Worm (Caenorhabditis elegans): ENCODE data around the gene scl-25.
A peak's percentile ranks its signal among the peaks of the same experiment; 100 is the strongest.
"Not testable (repeated sequence)": the region's sequence is repeated elsewhere in the genome, so short reads cannot be mapped to it uniquely, and the experiment has no call there.

scl-25 gene

DNA sequence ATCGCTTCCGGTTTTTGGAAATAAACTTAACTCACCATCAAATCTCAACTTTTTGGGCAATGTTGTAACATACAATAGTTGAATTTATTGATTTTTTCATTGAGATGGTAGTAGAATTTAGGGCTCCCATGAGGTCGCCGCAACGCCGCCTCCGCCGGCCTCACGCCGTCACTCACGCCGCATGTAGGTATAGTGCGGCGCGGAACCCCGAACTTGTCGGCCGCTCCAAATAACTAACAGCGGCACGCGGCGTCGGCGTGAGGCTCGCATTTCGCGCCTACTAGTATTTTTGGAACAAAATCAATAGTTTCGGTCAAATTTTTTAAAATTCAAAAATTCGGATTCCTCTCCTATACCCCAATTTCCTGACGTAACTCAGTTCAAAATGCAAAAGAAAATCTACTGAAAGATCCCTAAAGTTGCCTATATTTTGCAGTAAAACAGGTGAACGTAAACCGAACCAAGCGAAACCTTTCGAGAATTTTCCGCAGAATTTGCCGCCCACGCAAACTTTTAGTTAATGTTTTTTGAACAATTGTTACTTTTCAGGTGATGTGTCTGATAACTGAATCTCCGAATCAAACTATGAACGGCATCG is 26.0 kb downstream of the scl-25 start, which contains the start of gene Y61B8A.6:
Gene Y61B8A.6 (plus strand): TSS at position 548 of the 598 bp plus-strand sequence.
- no peak for TF ChIP-seq dmd-6 (GFP tag; IDR thresholded peaks at IDR 0.05)
- peak; percentile 73 for TF ChIP-seq set-16 (GFP tag; IDR thresholded peaks at IDR 0.05)

DNA sequence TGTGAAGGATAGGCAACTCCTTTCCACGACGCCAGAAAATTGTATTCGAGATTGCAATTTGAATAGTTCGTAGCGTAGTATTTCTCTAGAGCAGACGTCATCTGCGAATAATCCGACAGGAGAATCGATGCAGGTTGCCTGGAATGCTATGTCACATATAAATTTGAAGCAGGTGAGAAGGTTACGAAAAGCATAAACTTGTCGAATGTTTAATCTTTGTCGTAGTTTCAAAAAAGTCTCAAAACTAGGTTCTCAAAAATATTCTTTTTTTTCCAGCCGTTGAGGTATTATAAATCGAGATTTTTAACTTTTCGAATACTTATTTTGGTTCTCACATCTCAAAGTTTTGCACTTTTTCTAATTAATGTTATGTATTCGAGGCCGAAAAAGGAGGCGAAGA is 29.5 kb downstream of the scl-25 start, which contains the start of gene srh-116:
Gene srh-116 (minus strand): TSS at position 101 of the 400 bp plus-strand sequence.
- not testable (repeated sequence) for TF ChIP-seq ces-1 (GFP tag; optimal IDR thresholded peaks at IDR 0.05); ztf-11 (tag; optimal IDR thresholded peaks at IDR 0.05); dmd-9 (GFP tag; IDR thresholded peaks at IDR 0.05)

DNA sequence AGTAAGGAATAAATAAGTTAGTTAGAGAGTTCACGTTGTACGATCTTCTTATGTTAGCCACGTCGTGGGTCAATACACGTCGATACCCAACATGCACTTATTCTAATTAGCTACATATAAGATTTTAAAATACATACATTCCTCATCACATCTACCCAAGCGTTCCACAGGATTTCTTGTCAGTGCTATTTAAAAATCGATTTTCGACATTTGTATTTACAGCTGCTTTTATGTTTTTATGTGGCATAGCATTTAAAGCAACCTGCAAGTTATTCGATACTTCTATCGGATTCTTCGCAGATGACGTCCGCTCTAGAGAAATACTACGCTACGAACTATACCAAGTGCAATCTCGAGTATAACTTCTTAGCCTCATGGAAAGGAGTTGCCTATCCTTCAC is 30.0 kb downstream of the scl-25 start, which contains the start of gene srh-115:
Gene srh-115 (plus strand): TSS at position 301 of the 400 bp plus-strand sequence.
- TF ChIP-seq lin-29 (GFP tag; IDR thresholded peaks at IDR 0.05) = no peak

DNA sequence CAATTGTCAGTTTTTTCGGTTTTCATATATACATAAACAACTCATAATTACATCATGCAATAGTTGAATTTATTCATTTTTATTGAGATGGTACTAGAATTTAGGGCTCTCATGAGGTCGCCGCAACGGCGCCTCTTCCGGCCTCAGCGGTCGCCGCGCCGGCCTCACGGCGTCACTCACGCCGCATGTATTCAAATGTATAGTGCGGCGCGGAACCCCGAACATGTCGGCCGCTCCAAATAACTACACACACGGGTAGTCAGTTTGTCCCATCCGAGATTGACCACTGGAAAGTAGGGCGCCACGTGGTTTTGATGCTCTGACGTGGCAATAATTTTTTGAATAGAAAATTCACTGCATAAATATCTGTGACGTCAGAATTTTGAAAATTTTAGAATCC is 32.1 kb downstream of the scl-25 start:
- peak; percentile 59; the same call in 1 of the 2 replicates for TF ChIP-seq set-16 (GFP tag; IDR thresholded peaks at IDR 0.05)
- TF ChIP-seq unc-39 (tag; optimal IDR thresholded peaks at IDR 0.05) = no peak

DNA sequence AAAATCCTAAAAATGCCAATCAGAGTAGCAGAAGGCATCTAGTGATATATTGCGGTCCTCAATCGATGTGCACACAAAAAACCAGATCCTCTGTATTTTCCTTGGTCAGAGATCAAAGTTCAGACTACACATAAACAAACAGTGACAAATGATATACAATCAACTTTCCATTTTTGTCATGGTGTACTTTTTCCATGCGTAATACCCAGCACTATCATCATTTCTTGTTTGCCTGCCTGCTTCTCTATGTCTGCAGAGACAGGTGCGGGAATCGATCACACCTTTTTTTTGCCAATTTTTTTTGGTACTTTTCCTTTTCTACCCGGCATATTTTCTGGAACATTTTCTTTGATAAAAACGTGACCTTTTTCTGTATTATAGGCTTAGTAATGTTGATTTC is 32.8 kb downstream of the scl-25 start:
- TF ChIP-seq pqm-1 (tag; optimal IDR thresholded peaks at IDR 0.05) = peak; percentile 32
- TF ChIP-seq ces-1 (GFP tag; optimal IDR thresholded peaks at IDR 0.05) = no peak
- TF ChIP-seq hmg-1.1 (GFP tag; IDR thresholded peaks at IDR 0.05) = no peak
- no peak for TF ChIP-seq F10B5.3 (tag; optimal IDR thresholded peaks at IDR 0.05)
- TF ChIP-seq unc-62 (GFP tag; optimal IDR thresholded peaks at IDR 0.05 in 1 of 2) = peak in 1 of 2 experiments; percentile 1
- no peak for TF ChIP-seq unc-62 (tag; optimal IDR thresholded peaks at IDR 0.05)
- peak; percentile 64 for TF ChIP-seq duxl-1 (tag; optimal IDR thresholded peaks at IDR 0.05; ENCODE audit: poor library complexity)
- no peak for TF ChIP-seq jun-1 (tag; optimal IDR thresholded peaks at IDR 0.05)

DNA sequence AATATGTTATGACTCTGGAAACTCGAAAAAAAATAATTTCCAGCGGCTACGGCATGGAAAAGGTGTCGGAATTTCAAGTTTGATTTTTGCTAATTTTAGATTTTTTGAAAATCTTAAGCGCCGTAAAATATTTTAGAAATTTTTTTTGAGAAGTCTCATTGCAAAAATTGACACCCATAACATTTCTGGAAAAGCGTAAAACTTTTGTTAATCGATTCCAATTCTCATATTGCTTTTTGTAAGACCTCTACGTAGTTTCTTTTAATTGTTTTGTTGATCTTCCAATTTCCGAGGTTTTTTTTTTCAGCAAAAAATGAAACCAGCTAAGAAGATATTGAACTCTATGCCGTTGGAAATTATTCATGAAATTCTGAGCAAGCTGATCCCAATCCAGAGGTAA is 33.4 kb downstream of the scl-25 start, which contains the start of gene fbxa-85:
Gene fbxa-85 (plus strand): TSS at position 301 of the 400 bp plus-strand sequence.
- TF ChIP-seq ces-1 (GFP tag; optimal IDR thresholded peaks at IDR 0.05) (no peak), lsy-2 (tag; optimal IDR thresholded peaks at IDR 0.05) (no peak), ceh-28 (tag; optimal IDR thresholded peaks at IDR 0.05) (no peak), unc-62 (GFP tag; optimal IDR thresholded peaks at IDR 0.05 in 1 of 2) (peak in 1 of 2 experiments; percentile 72), unc-62 (tag; optimal IDR thresholded peaks at IDR 0.05) (no peak), nhr-11 (tag; optimal IDR thresholded peaks at IDR 0.05) (no peak), fos-1 (tag; optimal IDR thresholded peaks at IDR 0.05) (no peak), Y105C5A.15 (GFP tag; IDR thresholded peaks at IDR 0.05) (no peak), fkh-10 (GFP tag; optimal IDR thresholded peaks at IDR 0.05) (no peak), zfp-3 (GFP tag; conservative IDR thresholded peaks at IDR 0.05) (no peak)

DNA sequence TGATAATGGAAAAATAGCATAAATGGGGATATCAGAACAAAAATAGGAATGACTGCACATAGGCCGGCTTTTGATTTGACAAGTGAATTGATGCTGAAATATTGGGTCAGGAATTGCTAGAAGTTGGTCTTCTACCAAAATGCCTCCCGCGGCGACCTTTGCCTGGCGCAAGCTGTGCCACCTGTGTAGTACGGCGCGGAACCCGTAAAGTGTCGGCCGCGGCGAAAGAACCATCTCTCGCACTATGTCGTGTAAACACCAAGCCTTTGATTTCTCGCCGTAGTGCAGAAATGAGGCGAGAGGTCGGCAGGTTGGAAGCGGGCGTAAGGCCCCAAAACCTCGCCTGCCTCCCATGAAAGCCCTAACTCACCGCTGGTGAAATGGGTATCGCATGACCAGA is 35.9 kb downstream of the scl-25 start:
- TF ChIP-seq lim-7 (GFP tag; IDR thresholded peaks at IDR 0.05) (0 out of 2 replicates have a peak, but pooled peaks have one; percentile 37), aly-2 (tag; optimal IDR thresholded peaks at IDR 0.05) (no peak), ceh-44 (GFP tag; IDR thresholded peaks at IDR 0.05) (no peak), daf-16 (GFP tag; optimal IDR thresholded peaks at IDR 0.05) (no peak), daf-16 (tag; optimal IDR thresholded peaks at IDR 0.05) (no peak), set-16 (GFP tag; IDR thresholded peaks at IDR 0.05) (no peak; the same call in 1 of the 2 replicates), mep-1 (tag; optimal IDR thresholded peaks at IDR 0.05) (no peak), lin-39 (tag; optimal IDR thresholded peaks at IDR 0.05) (no peak), nhr-77 (tag; optimal IDR thresholded peaks at IDR 0.05) (no peak)

Data from whole organism, L4 larva.